Worm (Caenorhabditis elegans) whole organism, L4 larva: ENCODE data around the gene ZK632.9.

ENCODE experiments used
- F49E8.2 ChIP-seq: sonication (generic microtip); optimal IDR thresholded peaks from 2 replicates; lab custom pipeline; 2016; ENCODE audit warnings: missing compliant biosample characterization, mild to moderate bottlenecking, missing genetic modification characterization, borderline replicate concordance
- aly-2 ChIP-seq: sonication (generic microtip); optimal IDR thresholded peaks from 2 replicates; lab custom pipeline; 2018; ENCODE audit warnings: missing biosample characterization, missing genetic modification characterization
- ama-1 ChIP-seq: fragments of 150-350 bp; optimal IDR thresholded peaks from 2 replicates; lab custom pipeline; 2014; ENCODE audit warnings: inconsistent platforms, mixed read lengths
- lin-39 ChIP-seq: fragments of 150-350 bp; optimal IDR thresholded peaks from 2 replicates; lab custom pipeline; 2014; ENCODE audit warnings: missing biosample characterization, missing genetic modification reagents, missing genetic modification characterization
- nhr-6 ChIP-seq: fragments of 150-350 bp; optimal IDR thresholded peaks from 2 replicates; lab custom pipeline; 2014; ENCODE audit warnings: missing biosample characterization, missing genetic modification characterization
- ztf-11 ChIP-seq: fragments of 150-350 bp; optimal IDR thresholded peaks from 2 replicates; lab custom pipeline; 2014; ENCODE audit warnings: missing biosample characterization, missing genetic modification characterization

DNA sequence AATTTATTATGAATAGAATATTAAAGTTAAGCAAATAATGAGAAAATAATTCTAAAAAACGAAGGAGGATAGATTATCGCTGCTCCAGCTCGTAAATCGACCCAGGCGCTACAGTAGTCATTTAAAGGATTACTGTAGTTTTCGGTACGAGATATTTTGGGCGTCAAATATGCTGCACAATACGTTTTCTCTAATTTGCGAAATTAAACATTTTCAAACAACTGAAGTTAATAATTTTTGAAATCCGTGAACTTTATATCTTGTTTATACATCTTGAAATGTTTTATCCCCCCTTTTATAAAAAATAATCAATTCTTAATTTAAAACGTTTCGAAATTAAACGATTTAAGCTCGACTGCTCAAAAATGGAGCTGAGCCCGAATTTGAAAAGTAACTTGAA is 20.9 kb upstream of the ZK632.9 start, which contains the start of gene K11H3.2:
- no peak for TF ChIP-seq F49E8.2 (tag; lab: Kevin White, UChicago)
- no peak for TF ChIP-seq nhr-6 (tag; lab: Kevin White, UChicago)
- no peak for TF ChIP-seq ztf-11 (tag; lab: Kevin White, UChicago)
- TF ChIP-seq lin-39 (tag; lab: Kevin White, UChicago) = no peak
- TF ChIP-seq ama-1 (lab: Kevin White, UChicago) = no peak
- TF ChIP-seq aly-2 (tag; lab: Kevin White, UChicago) = no peak
